Worm (Caenorhabditis elegans) whole organism, L4 larva: ENCODE data around the gene T05A7.6.
A peak's percentile ranks its signal among the peaks of the same experiment; 100 is the strongest.

Experiments
- F49E8.2 ChIP-seq: sonication (generic microtip); optimal IDR thresholded peaks from 2 replicates; lab custom pipeline; 2016; ENCODE audit warnings: missing compliant biosample characterization, mild to moderate bottlenecking, missing genetic modification characterization, borderline replicate concordance
- R02D3.7 ChIP-seq: fragments of 150-350 bp; sonication (generic microtip); optimal IDR thresholded peaks from 3 replicates; lab custom pipeline; 2014; ENCODE audit warnings: missing biosample characterization, missing genetic modification characterization
- T26A8.4 ChIP-seq: fragments of 200-800 bp; sonication (Bioruptor generic); IDR thresholded peaks from 2 replicates; pipeline ENCODE4 v1.3.6; 2022; ENCODE audit warnings: missing genetic modification characterization, missing compliant biosample characterization
- Y48G9A.11 ChIP-seq: fragments of 200-800 bp; sonication (Bioruptor generic); IDR thresholded peaks from 2 replicates; pipeline ENCODE4 v1.3.6; 2022; ENCODE audit warnings: missing genetic modification reagents, missing genetic modification characterization, missing compliant biosample characterization
- Y75B8A.6 ChIP-seq: fragments of 200-800 bp; sonication (Bioruptor generic); IDR thresholded peaks from 2 replicates; pipeline ENCODE4 v1.3.6; 2022; ENCODE audit warnings: missing genetic modification reagents, missing genetic modification characterization, missing compliant biosample characterization
- aha-1 ChIP-seq: fragments of 150-350 bp; peaks from one replicate; lab custom pipeline; 2014; ENCODE audit warnings: missing biosample characterization, missing genetic modification characterization
- ama-1 ChIP-seq: fragments of 150-350 bp; optimal IDR thresholded peaks from 2 replicates; lab custom pipeline; 2014; ENCODE audit warnings: inconsistent platforms, mixed read lengths
- ceh-28 ChIP-seq: fragments of 150-350 bp; optimal IDR thresholded peaks from 2 replicates; lab custom pipeline; 2014; ENCODE audit warnings: missing biosample characterization, missing genetic modification reagents, missing genetic modification characterization
- cey-2 ChIP-seq: sonication (generic microtip); optimal IDR thresholded peaks from 3 replicates; lab custom pipeline; 2017; ENCODE audit warnings: missing genetic modification characterization, mild to moderate bottlenecking, missing compliant biosample characterization, antibody characterized with exemption, borderline replicate concordance; ENCODE audit not compliant: insufficient read depth
- daf-12 ChIP-seq: fragments of 150-350 bp; optimal IDR thresholded peaks from 2 replicates; lab custom pipeline; 2014; ENCODE audit warnings: missing biosample characterization, missing genetic modification reagents, missing genetic modification characterization
- daf-16 ChIP-seq, 3 experiments: sonication (generic microtip); optimal IDR thresholded peaks; 2 replicates each; lab custom pipeline; 2016 to 2017; ENCODE audit warnings: missing genetic modification characterization in 3 of 3, missing genetic modification reagents in 3 of 3, mild to moderate bottlenecking in 2 of 3, missing compliant biosample characterization in 2 of 3, missing biosample characterization in 1 of 3, moderate library complexity in 1 of 3
- dmd-6 ChIP-seq: fragments of 200-800 bp; sonication (Bioruptor generic); IDR thresholded peaks from 2 replicates; pipeline ENCODE4 v1.3.6; 2022; ENCODE audit warnings: missing genetic modification reagents, missing genetic modification characterization, missing compliant biosample characterization
- dpl-1 ChIP-seq: fragments of 150-350 bp; optimal IDR thresholded peaks from 2 replicates; lab custom pipeline; 2014; ENCODE audit warnings: missing biosample characterization, missing genetic modification reagents, missing genetic modification characterization
- egl-27 ChIP-seq: sonication (generic microtip); optimal IDR thresholded peaks from 3 replicates; lab custom pipeline; 2017; ENCODE audit warnings: missing biosample characterization, missing genetic modification reagents, missing genetic modification characterization
- fkh-10 ChIP-seq: fragments of 150-350 bp; optimal IDR thresholded peaks from 2 replicates; lab custom pipeline; 2014; ENCODE audit warnings: missing biosample characterization, missing genetic modification reagents, missing genetic modification characterization
- fos-1 ChIP-seq: fragments of 150-350 bp; optimal IDR thresholded peaks from 2 replicates; lab custom pipeline; 2014; ENCODE audit warnings: missing biosample characterization, missing genetic modification characterization
- gei-8 ChIP-seq: fragments of 200-800 bp; sonication (Bioruptor generic); optimal IDR thresholded peaks from 2 replicates; lab custom pipeline; 2018; ENCODE audit warnings: mild to moderate bottlenecking, missing genetic modification characterization, missing compliant biosample characterization
- hif-1 ChIP-seq, 2 experiments: sonication (generic microtip); optimal IDR thresholded peaks; 2 replicates each; lab custom pipeline; 2016 to 2017; ENCODE audit warnings: missing compliant biosample characterization in 2 of 2, missing genetic modification characterization in 2 of 2, missing genetic modification reagents in 2 of 2, missing genotype in 2 of 2, mild to moderate bottlenecking in 1 of 2
- hlh-11 ChIP-seq: fragments of 200-800 bp; sonication (Bioruptor generic); optimal IDR thresholded peaks from 2 replicates; lab custom pipeline; 2018; ENCODE audit warnings: mild to moderate bottlenecking, missing genetic modification characterization, missing compliant biosample characterization
- lin-1 ChIP-seq: fragments of 200-800 bp; sonication (Bioruptor generic); IDR thresholded peaks from 2 replicates; pipeline ENCODE4 v1.3.6; 2022; ENCODE audit warnings: missing genetic modification reagents, missing genetic modification characterization, missing compliant biosample characterization
- lin-13 ChIP-seq: fragments of 150-350 bp; optimal IDR thresholded peaks from 2 replicates; lab custom pipeline; 2014; ENCODE audit warnings: missing biosample characterization, missing genetic modification reagents, missing genetic modification characterization
- lin-38 ChIP-seq: fragments of 200-800 bp; sonication (Bioruptor generic); IDR thresholded peaks from 2 replicates; pipeline ENCODE4 v1.3.6; 2022; ENCODE audit warnings: missing genetic modification reagents, missing genetic modification characterization, missing compliant biosample characterization
- lin-39 ChIP-seq: fragments of 150-350 bp; optimal IDR thresholded peaks from 2 replicates; lab custom pipeline; 2014; ENCODE audit warnings: missing biosample characterization, missing genetic modification reagents, missing genetic modification characterization
- lir-3 ChIP-seq: sonication (generic microtip); optimal IDR thresholded peaks from 2 replicates; lab custom pipeline; 2016; ENCODE audit warnings: mild to moderate bottlenecking, missing genetic modification characterization, missing compliant biosample characterization
- lsy-2 ChIP-seq, 2 experiments: fragments of 150-350 bp in 1 of 2; sonication (generic microtip) in 1 of 2; optimal IDR thresholded peaks; 2 replicates each; lab custom pipeline; 2014 to 2017; ENCODE audit warnings: missing biosample characterization in 2 of 2, missing genetic modification characterization in 2 of 2
- madf-5 ChIP-seq, 2 experiments: fragments of 200-800 bp; sonication (Bioruptor generic); IDR thresholded peaks; 2 replicates each; pipeline ENCODE4 v1.3.6; 2022; ENCODE audit warnings: missing compliant biosample characterization in 2 of 2, missing genetic modification characterization in 2 of 2
- mdl-1 ChIP-seq, 2 experiments: fragments of 150-350 bp in 1 of 2; sonication (generic microtip) in 1 of 2; optimal IDR thresholded peaks; 2 replicates each; lab custom pipeline; 2014 to 2017; ENCODE audit warnings: missing biosample characterization in 2 of 2, missing genetic modification characterization in 2 of 2
- mep-1 ChIP-seq: fragments of 150-350 bp; sonication (generic microtip); optimal IDR thresholded peaks from 3 replicates; lab custom pipeline; 2014; ENCODE audit warnings: missing biosample characterization, missing genetic modification characterization
- nhr-102 ChIP-seq: sonication (generic microtip); optimal IDR thresholded peaks from 2 replicates; lab custom pipeline; 2016; ENCODE audit warnings: mild to moderate bottlenecking, missing genetic modification characterization, moderate library complexity, missing compliant biosample characterization
- nhr-11 ChIP-seq: fragments of 150-350 bp; optimal IDR thresholded peaks from 2 replicates; lab custom pipeline; 2014; ENCODE audit warnings: missing biosample characterization, missing genetic modification characterization
- nhr-111 ChIP-seq: fragments of 200-800 bp; sonication (Bioruptor generic); optimal IDR thresholded peaks from 2 replicates; lab custom pipeline; 2018; ENCODE audit warnings: mild to moderate bottlenecking, missing genetic modification characterization, missing compliant biosample characterization
- nhr-25 ChIP-seq: sonication (generic microtip); optimal IDR thresholded peaks from 2 replicates; lab custom pipeline; 2017; ENCODE audit warnings: missing genetic modification characterization, mild to moderate bottlenecking, missing compliant biosample characterization, antibody characterized with exemption, moderate library complexity, borderline replicate concordance; ENCODE audit not compliant: insufficient read depth
- nhr-41 ChIP-seq: fragments of 200-800 bp; sonication (Bioruptor generic); IDR thresholded peaks from 2 replicates; pipeline ENCODE4 v1.3.6; 2022; ENCODE audit warnings: missing genetic modification reagents, missing genetic modification characterization, missing compliant biosample characterization
- pha-4 ChIP-seq, 2 experiments: fragments of 150-350 bp in 1 of 2; fragments of 200-800 bp in 1 of 2; sonication (Bioruptor generic) in 1 of 2; IDR thresholded peaks in 1 of 2; optimal IDR thresholded peaks in 1 of 2; 2 replicates each; pipeline versions ENCODE4 v1.3.6 to Lab custom; 2014 to 2022; ENCODE audit warnings: missing genetic modification characterization in 2 of 2, missing genetic modification reagents in 2 of 2, missing biosample characterization in 1 of 2, missing compliant biosample characterization in 1 of 2
- pqm-1 ChIP-seq: sonication (generic microtip); optimal IDR thresholded peaks from 2 replicates; lab custom pipeline; 2017; ENCODE audit warnings: missing biosample characterization, missing genetic modification characterization
- saeg-2 ChIP-seq: fragments of 200-800 bp; sonication (Bioruptor generic); IDR thresholded peaks from 2 replicates; pipeline ENCODE4 v1.3.6; 2022; ENCODE audit warnings: missing genetic modification reagents, missing genetic modification characterization, missing compliant biosample characterization
- sdz-12 ChIP-seq: fragments of 200-800 bp; sonication (Bioruptor generic); optimal IDR thresholded peaks from 2 replicates; lab custom pipeline; 2018; ENCODE audit warnings: mild to moderate bottlenecking, missing genetic modification characterization, missing compliant biosample characterization
- skn-1 ChIP-seq: fragments of 150-350 bp; optimal IDR thresholded peaks from 2 replicates; lab custom pipeline; 2014; ENCODE audit warnings: missing biosample characterization, missing genetic modification characterization
- snpc-1.2 ChIP-seq: fragments of 200-800 bp; sonication (Bioruptor generic); IDR thresholded peaks from 2 replicates; pipeline ENCODE4 v1.3.6; 2022; ENCODE audit warnings: missing genetic modification reagents, missing genetic modification characterization, missing compliant biosample characterization
- tra-1 ChIP-seq: fragments of 200-800 bp; sonication (Bioruptor generic); IDR thresholded peaks from 2 replicates; pipeline ENCODE4 v1.3.6; 2022; ENCODE audit warnings: missing genetic modification reagents, missing genetic modification characterization, missing compliant biosample characterization
- unc-130 ChIP-seq: sonication (generic microtip); optimal IDR thresholded peaks from 2 replicates; lab custom pipeline; 2016; ENCODE audit warnings: missing genetic modification reagents, missing genetic modification characterization, missing compliant biosample characterization
- unc-62 ChIP-seq, 3 experiments: fragments of 150-350 bp in 1 of 3; sonication (generic microtip); optimal IDR thresholded peaks in 2 of 3; peaks in 1 of 3; 1 replicate in 1 of 3; 2 replicates in 2 of 3; lab custom pipeline; 2014 to 2017; ENCODE audit warnings: missing biosample characterization in 3 of 3, missing genetic modification characterization in 3 of 3, missing genetic modification reagents in 3 of 3, missing genotype in 1 of 3
- vab-7 ChIP-seq: fragments of 200-800 bp; sonication (Bioruptor generic); IDR thresholded peaks from 2 replicates; pipeline ENCODE4 v1.3.6; 2022; ENCODE audit warnings: missing genetic modification reagents, missing genetic modification characterization, missing compliant biosample characterization
- zfp-2 ChIP-seq: sonication (generic microtip); optimal IDR thresholded peaks from 2 replicates; lab custom pipeline; 2016; ENCODE audit warnings: mild to moderate bottlenecking, missing genetic modification characterization, missing compliant biosample characterization
- zfp-3 ChIP-seq: fragments of 200-800 bp; sonication (Bioruptor generic); conservative IDR thresholded peaks from 2 replicates; pipeline ENCODE4 v1.3.6; 2022; ENCODE audit warnings: missing genetic modification reagents, missing genetic modification characterization, missing compliant biosample characterization

T05A7.6 gene

DNA sequence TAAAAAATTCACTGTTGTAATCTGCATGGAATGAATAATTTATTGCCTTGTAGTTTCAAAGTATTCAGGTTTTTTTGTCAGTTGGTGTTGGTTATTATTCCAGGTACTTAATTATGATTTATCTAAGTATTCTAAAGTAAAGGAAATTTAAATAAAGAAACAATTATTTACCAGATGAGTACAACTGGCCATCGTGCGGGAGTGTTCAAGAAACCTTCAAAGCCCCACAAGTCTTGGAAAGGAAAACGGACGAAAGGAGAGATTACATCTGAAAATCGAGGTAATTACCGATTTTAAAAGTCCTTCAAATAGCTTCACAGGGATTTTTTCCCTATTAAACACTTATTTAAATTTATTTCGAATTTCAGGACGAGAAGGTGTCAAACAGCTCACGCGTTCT, 38.5 kb upstream of the T05A7.6 start, which contains the start of gene tag-151 (continued):
- peak in 1 of 2 experiments; percentile 41 for TF ChIP-seq lsy-2 (tag; optimal IDR thresholded peaks at IDR 0.05; lab: Kevin White, UChicago)
- no peak for TF ChIP-seq nhr-41 (GFP tag; lab: Robert Waterston, UW)
- TF ChIP-seq saeg-2 (GFP tag; lab: Robert Waterston, UW), result 0 out of 2 replicates have a peak, but pooled peaks have one; percentile 25
- TF ChIP-seq fkh-10 (GFP tag; lab: Kevin White, UChicago), result no peak
- no peak for TF ChIP-seq ceh-28 (tag; lab: Kevin White, UChicago)
- TF ChIP-seq nhr-102 (tag; lab: Kevin White, UChicago), result peak; percentile 77
- TF ChIP-seq Y48G9A.11, result peak; percentile 24; the same call in 1 of the 2 replicates
- no peak for TF ChIP-seq R02D3.7 (tag; lab: Kevin White, UChicago)
- no peak for TF ChIP-seq snpc-1.2 (GFP tag; lab: Robert Waterston, UW)
- TF ChIP-seq daf-16 (GFP tag; optimal IDR thresholded peaks at IDR 0.05; lab: Kevin White, UChicago), result peak in 1 of 2 experiments; percentile 54
- no peak for TF ChIP-seq daf-16 (tag; optimal IDR thresholded peaks at IDR 0.05; lab: Kevin White, UChicago)
- TF ChIP-seq fos-1 (tag; lab: Kevin White, UChicago), result no peak
- TF ChIP-seq ama-1 (lab: Kevin White, UChicago), result no peak
- no peak for TF ChIP-seq zfp-3 (GFP tag; lab: Robert Waterston, UW)
- TF ChIP-seq zfp-2 (tag; lab: Kevin White, UChicago), result no peak
- TF ChIP-seq, all 104 proteins: peak for 14

DNA sequence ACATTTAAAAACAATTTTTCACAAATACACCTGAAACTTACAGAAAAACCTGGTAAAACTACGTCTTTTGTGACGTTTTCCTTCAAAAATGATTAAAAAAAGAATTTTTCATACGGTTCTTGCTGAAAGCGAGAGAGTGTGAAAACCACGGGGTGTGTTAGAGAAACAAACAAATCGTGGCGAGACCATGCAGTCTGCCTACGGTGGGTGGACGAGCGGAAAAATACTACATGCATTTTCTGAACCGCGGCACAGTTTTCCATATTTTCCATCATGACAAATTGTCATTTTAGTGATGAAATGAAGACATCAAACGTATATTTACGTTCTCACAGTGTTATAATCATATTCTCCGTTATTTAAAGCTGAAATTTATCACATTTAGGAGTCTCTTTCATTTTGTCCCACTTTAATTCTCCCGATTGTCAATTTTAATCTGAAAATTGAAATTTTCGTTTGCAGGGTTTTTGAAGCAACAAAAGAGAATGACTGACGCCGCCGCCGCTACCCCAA, 34.8 kb upstream of the T05A7.6 start, which contains the start of the genes F10G7.9 and tsn-1:
F10G7.9 (minus strand) TSS at position 127 of the 513 bp plus-strand sequence.
tsn-1 (plus strand) TSS at position 463 of the 513 bp plus-strand sequence.
- TF ChIP-seq unc-130 (GFP tag; lab: Kevin White, UChicago) (peak; percentile 11), Y48G9A.11 (peak; percentile 18; the same call in 1 of the 2 replicates), daf-12 (tag; lab: Kevin White, UChicago) (no peak), gei-8 (GFP tag; lab: Kevin White, UChicago) (no peak), madf-5 (GFP tag; IDR thresholded peaks at IDR 0.05; lab: Robert Waterston, UW) (no peak), lin-38 (GFP tag; lab: Robert Waterston, UW) (peak; percentile 75), aha-1 (tag; lab: Kevin White, UChicago) (peak; percentile 87), lin-39 (tag; lab: Kevin White, UChicago) (no peak), tra-1 (GFP tag; lab: Robert Waterston, UW) (no peak), Y75B8A.6 (GFP tag; lab: Robert Waterston, UW) (no peak), sdz-12 (GFP tag; lab: Kevin White, UChicago) (no peak), unc-62 (GFP tag; optimal IDR thresholded peaks at IDR 0.05 in 1 of 2; lab: Kevin White, UChicago) (no peak), unc-62 (tag; optimal IDR thresholded peaks at IDR 0.05; lab: Kevin White, UChicago) (no peak), lin-1 (GFP tag; lab: Robert Waterston, UW) (no peak), dpl-1 (GFP tag; lab: Kevin White, UChicago) (peak; percentile 70), cey-2 (tag; lab: Kevin White, UChicago) (no peak), hlh-11 (tag; lab: Kevin White, UChicago) (peak; percentile 64), F49E8.2 (tag; lab: Kevin White, UChicago) (peak; percentile 21), T26A8.4 (peak; percentile 58; the same call in 1 of the 2 replicates), fkh-10 (GFP tag; lab: Kevin White, UChicago) (peak; percentile 5), hif-1 (tag; optimal IDR thresholded peaks at IDR 0.05; lab: Kevin White, UChicago) (peak in 1 of 2 experiments; percentile 11), zfp-3 (GFP tag; lab: Robert Waterston, UW) (no peak), vab-7 (GFP tag; lab: Robert Waterston, UW) (no peak), nhr-11 (tag; lab: Kevin White, UChicago) (peak; percentile 5), nhr-111 (no peak), pha-4 (GFP tag; IDR thresholded peaks at IDR 0.05; lab: Robert Waterston, UW) (no peak), pha-4 (tag; optimal IDR thresholded peaks at IDR 0.05; lab: Kevin White, UChicago) (peak; percentile 23), skn-1 (tag; lab: Kevin White, UChicago) (no peak), egl-27 (tag; lab: Kevin White, UChicago) (no peak), mdl-1 (tag; optimal IDR thresholded peaks at IDR 0.05; lab: Kevin White, UChicago) (peak in 1 of 2 experiments; percentile 24), fos-1 (tag; lab: Kevin White, UChicago) (no peak), mep-1 (tag; lab: Kevin White, UChicago) (peak; percentile 63), dmd-6 (GFP tag; lab: Robert Waterston, UW) (peak; percentile 57), lsy-2 (tag; optimal IDR thresholded peaks at IDR 0.05; lab: Kevin White, UChicago) (peak; percentile 70 to 97), lin-13 (GFP tag; lab: Kevin White, UChicago) (peak; percentile 75), nhr-25 (tag; lab: Kevin White, UChicago) (peak; percentile 46), daf-16 (GFP tag; optimal IDR thresholded peaks at IDR 0.05; lab: Kevin White, UChicago) (no peak), daf-16 (tag; optimal IDR thresholded peaks at IDR 0.05; lab: Kevin White, UChicago) (peak; percentile 21), pqm-1 (tag; lab: Kevin White, UChicago) (peak; percentile 51), lir-3 (no peak)
